Fruit fly (Drosophila melanogaster) whole organism, embryonic: Measurements from ENCODE around the gene REG.
A peak's percentile ranks its signal among the peaks of the same experiment; 100 is the strongest.

Experiments
- Blimp-1 ChIP-seq: fragments of 200-800 bp; sonication (Bioruptor generic); optimal IDR thresholded peaks from 3 replicates; lab custom pipeline; 2018; ENCODE audit warnings: missing biosample characterization, missing genetic modification characterization, mild to moderate bottlenecking, moderate library complexity, missing genetic modification reagents
- CG10431 ChIP-seq: fragments of 200-800 bp; sonication (Bioruptor generic); optimal IDR thresholded peaks from 3 replicates; lab custom pipeline; 2018; ENCODE audit warnings: missing biosample characterization, mild to moderate bottlenecking, missing genetic modification characterization
- CG10462 ChIP-seq: fragments of 200-800 bp; sonication (Bioruptor generic); optimal IDR thresholded peaks from 2 replicates; lab custom pipeline; 2016; ENCODE audit warnings: missing biosample characterization, missing genetic modification characterization
- CG10959 ChIP-seq: fragments of 200-800 bp; sonication (Bioruptor generic); IDR thresholded peaks from 2 replicates; pipeline ENCODE4 v1.3.6; 2022; ENCODE audit warnings: missing biosample characterization, missing genetic modification characterization
- CG11504 ChIP-seq: fragments of 200-800 bp; sonication (Bioruptor generic); optimal IDR thresholded peaks from 3 replicates; lab custom pipeline; 2019; ENCODE audit warnings: missing biosample characterization, mild to moderate bottlenecking, missing genetic modification characterization, moderate library complexity
- CG11560 ChIP-seq: fragments of 200-800 bp; sonication (Bioruptor generic); IDR thresholded peaks from 3 replicates; pipeline ENCODE4 v1.3.6; 2022; ENCODE audit warnings: missing biosample characterization, missing genetic modification characterization
- CG11695 ChIP-seq: fragments of 200-800 bp; sonication (Bioruptor generic); IDR thresholded peaks from 3 replicates; pipeline ENCODE4 v1.3.6; 2022; ENCODE audit warnings: missing biosample characterization, missing genetic modification characterization
- CG12219 ChIP-seq: fragments of 200-800 bp; sonication (Bioruptor generic); optimal IDR thresholded peaks from 3 replicates; lab custom pipeline; 2018; ENCODE audit warnings: missing biosample characterization, mild to moderate bottlenecking, missing genetic modification characterization
- CG12391 ChIP-seq: fragments of 200-800 bp; sonication (Bioruptor generic); optimal IDR thresholded peaks from 3 replicates; lab custom pipeline; 2018; ENCODE audit warnings: missing biosample characterization, mild to moderate bottlenecking, missing genetic modification characterization, moderate library complexity
- CG1602 ChIP-seq: fragments of 200-800 bp; sonication (Bioruptor generic); optimal IDR thresholded peaks from 3 replicates; lab custom pipeline; 2016; ENCODE audit warnings: missing biosample characterization, missing genetic modification characterization
- CG16815 ChIP-seq: fragments of 200-800 bp; sonication (Bioruptor generic); optimal IDR thresholded peaks from 3 replicates; lab custom pipeline; 2017; ENCODE audit warnings: missing biosample characterization, mild to moderate bottlenecking, missing genetic modification characterization
- CG17829 ChIP-seq: fragments of 200-800 bp; optimal IDR thresholded peaks from 2 replicates; lab custom pipeline; 2019; ENCODE audit warnings: missing biosample characterization, mild to moderate bottlenecking, missing genetic modification characterization, moderate library complexity
- CG30403 ChIP-seq: fragments of 200-800 bp; sonication (Bioruptor generic); optimal IDR thresholded peaks from 3 replicates; lab custom pipeline; 2016; ENCODE audit warnings: missing biosample characterization, missing genetic modification characterization
- CG31365 ChIP-seq: fragments of 200-800 bp; sonication (Bioruptor generic); optimal IDR thresholded peaks from 2 replicates; lab custom pipeline; 2018; ENCODE audit warnings: missing biosample characterization, mild to moderate bottlenecking, missing genetic modification characterization
- CG32772 ChIP-seq: fragments of 200-800 bp; sonication (Bioruptor generic); IDR thresholded peaks from 2 replicates; pipeline ENCODE4 v1.3.6; 2022; ENCODE audit warnings: missing biosample characterization, missing genetic modification characterization
- CG34376 ChIP-seq: fragments of 200-800 bp; sonication (Bioruptor generic); optimal IDR thresholded peaks from 2 replicates; lab custom pipeline; 2018; ENCODE audit warnings: missing biosample characterization, mild to moderate bottlenecking, missing genetic modification characterization
- CG4820 ChIP-seq: fragments of 200-800 bp; sonication (Bioruptor generic); optimal IDR thresholded peaks from 3 replicates; lab custom pipeline; 2016; ENCODE audit warnings: missing biosample characterization, missing genetic modification characterization
- CG6175 ChIP-seq: fragments of 200-800 bp; sonication (Bioruptor generic); IDR thresholded peaks from 3 replicates; pipeline ENCODE4 v1.3.6; 2022; ENCODE audit warnings: missing biosample characterization, missing genetic modification characterization
- CG6254 ChIP-seq: fragments of 200-800 bp; sonication (Bioruptor generic); optimal IDR thresholded peaks from 3 replicates; lab custom pipeline; 2017; ENCODE audit warnings: mild to moderate bottlenecking, missing biosample characterization, missing genetic modification reagents, missing genetic modification characterization
- CG6654 ChIP-seq: fragments of 200-800 bp; sonication (Bioruptor generic); optimal IDR thresholded peaks from 2 replicates; lab custom pipeline; 2017; ENCODE audit warnings: missing biosample characterization, mild to moderate bottlenecking, missing genetic modification characterization
- CG9932 ChIP-seq: fragments of 200-800 bp; sonication (Bioruptor generic); IDR thresholded peaks from 2 replicates; pipeline ENCODE4 v1.3.6; 2022; ENCODE audit warnings: missing biosample characterization, missing genetic modification characterization
- Chrac-16 ChIP-seq: fragments of 200-800 bp; sonication (Bioruptor generic); optimal IDR thresholded peaks from 3 replicates; lab custom pipeline; 2016; ENCODE audit warnings: missing biosample characterization, missing genetic modification characterization
- Dip2 ChIP-seq: fragments of 200-800 bp; sonication (Bioruptor generic); IDR thresholded peaks from 2 replicates; pipeline ENCODE4 v1.3.6; 2022; ENCODE audit warnings: missing biosample characterization, missing genetic modification characterization
- Fer1 ChIP-seq: fragments of 200-800 bp; sonication (Bioruptor generic); optimal IDR thresholded peaks from 2 replicates; lab custom pipeline; 2017; ENCODE audit warnings: missing biosample characterization, mild to moderate bottlenecking, missing genetic modification characterization
- Fer2 ChIP-seq: fragments of 200-800 bp; sonication (Bioruptor generic); optimal IDR thresholded peaks from 2 replicates; lab custom pipeline; 2018; ENCODE audit warnings: missing biosample characterization, mild to moderate bottlenecking, missing genetic modification characterization, moderate library complexity
- H15 ChIP-seq: fragments of 200-800 bp; sonication (Bioruptor generic); IDR thresholded peaks from 3 replicates; pipeline ENCODE4 v1.3.6; 2022; ENCODE audit warnings: missing biosample characterization, missing genetic modification characterization
- H2.0 ChIP-seq: fragments of 200-800 bp; sonication (Bioruptor generic); IDR thresholded peaks from 2 replicates; pipeline ENCODE4 v1.3.6; 2022; ENCODE audit warnings: missing biosample characterization, missing genetic modification characterization
- Kr ChIP-seq: fragments of 200-800 bp; sonication (Bioruptor generic); optimal IDR thresholded peaks from 2 replicates; lab custom pipeline; 2017; ENCODE audit warnings: missing biosample characterization, mild to moderate bottlenecking, missing genetic modification characterization
- MTF-1 ChIP-seq: fragments of 200-800 bp; sonication (Bioruptor generic); optimal IDR thresholded peaks from 2 replicates; lab custom pipeline; 2018; ENCODE audit warnings: missing biosample characterization, mild to moderate bottlenecking, missing genetic modification characterization, borderline replicate concordance
- NK7.1 ChIP-seq: fragments of 200-800 bp; sonication (Bioruptor generic); optimal IDR thresholded peaks from 3 replicates; lab custom pipeline; 2016; ENCODE audit warnings: missing biosample characterization, missing genetic modification characterization
- Ssrp ChIP-seq: fragments of 200-800 bp; sonication (Bioruptor generic); optimal IDR thresholded peaks from 2 replicates; lab custom pipeline; 2018; ENCODE audit warnings: missing biosample characterization, mild to moderate bottlenecking, missing genetic modification characterization, moderate library complexity
- Usf ChIP-seq: fragments of 200-800 bp; sonication (Bioruptor generic); optimal IDR thresholded peaks from 2 replicates; lab custom pipeline; 2017; ENCODE audit warnings: missing genotype, missing biosample characterization, missing genetic modification characterization
- amos ChIP-seq: fragments of 200-800 bp; sonication (Bioruptor generic); IDR thresholded peaks from 2 replicates; pipeline ENCODE4 v1.3.6; 2022; ENCODE audit warnings: missing biosample characterization, missing genetic modification characterization; ENCODE audit not compliant: partially characterized antibody
- ara ChIP-seq: fragments of 200-800 bp; sonication (Bioruptor generic); IDR thresholded peaks from 2 replicates; pipeline ENCODE4 v1.3.6; 2022; ENCODE audit warnings: missing biosample characterization, missing genetic modification characterization
- bsh ChIP-seq, 2 experiments: fragments of 200-800 bp; sonication (Bioruptor generic); optimal IDR thresholded peaks; 2 replicates each; lab custom pipeline; 2017 to 2018; ENCODE audit warnings: mild to moderate bottlenecking in 2 of 2, missing biosample characterization in 2 of 2, missing genetic modification characterization in 2 of 2, moderate library complexity in 1 of 2
- cas ChIP-seq: fragments of 200-800 bp; sonication (Bioruptor generic); IDR thresholded peaks from 2 replicates; pipeline ENCODE4 v1.3.6; 2022; ENCODE audit warnings: missing biosample characterization, missing genetic modification characterization
- chinmo ChIP-seq: fragments of 200-800 bp; sonication (Bioruptor generic); IDR thresholded peaks from 4 replicates; pipeline ENCODE4 v1.3.6; 2022; ENCODE audit warnings: missing biosample characterization, missing genetic modification characterization; ENCODE audit not compliant: partially characterized antibody
- ems ChIP-seq: fragments of 200-800 bp; sonication (Bioruptor generic); optimal IDR thresholded peaks from 3 replicates; lab custom pipeline; 2016; ENCODE audit warnings: missing biosample characterization, missing genetic modification characterization
- hbn ChIP-seq: fragments of 200-800 bp; sonication (Bioruptor generic); IDR thresholded peaks from 2 replicates; pipeline ENCODE4 v1.3.6; 2022; ENCODE audit warnings: missing biosample characterization, missing genetic modification characterization; ENCODE audit not compliant: partially characterized antibody
- inv ChIP-seq: fragments of 200-800 bp; sonication (Bioruptor generic); IDR thresholded peaks from 2 replicates; pipeline ENCODE4 v1.3.6; 2022; ENCODE audit warnings: missing biosample characterization, missing genetic modification characterization; ENCODE audit not compliant: partially characterized antibody
- kah ChIP-seq: fragments of 200-800 bp; sonication (Bioruptor generic); optimal IDR thresholded peaks from 2 replicates; lab custom pipeline; 2018; ENCODE audit warnings: missing biosample characterization, mild to moderate bottlenecking, missing genetic modification characterization
- mam ChIP-seq: fragments of 200-800 bp; sonication (Bioruptor generic); optimal IDR thresholded peaks from 3 replicates; lab custom pipeline; 2016; ENCODE audit warnings: missing biosample characterization, missing genetic modification characterization
- nom ChIP-seq: fragments of 200-800 bp; sonication (Bioruptor generic); optimal IDR thresholded peaks from 2 replicates; lab custom pipeline; 2017; ENCODE audit warnings: missing biosample characterization, missing genetic modification characterization, mild to moderate bottlenecking, moderate library complexity, missing genetic modification reagents
- salm ChIP-seq: fragments of 200-800 bp; sonication (Bioruptor generic); optimal IDR thresholded peaks from 2 replicates; lab custom pipeline; 2018; ENCODE audit warnings: missing biosample characterization, mild to moderate bottlenecking, missing genetic modification characterization
- so ChIP-seq: fragments of 200-800 bp; sonication (Bioruptor generic); IDR thresholded peaks from 3 replicates; pipeline ENCODE4 v1.3.6; 2022; ENCODE audit warnings: missing biosample characterization, missing genetic modification characterization
- stc ChIP-seq: fragments of 200-800 bp; sonication (Bioruptor generic); IDR thresholded peaks from 2 replicates; pipeline ENCODE4 v1.3.6; 2022; ENCODE audit warnings: missing biosample characterization, missing genetic modification characterization
- trh ChIP-seq: fragments of 200-800 bp; sonication (Bioruptor generic); optimal IDR thresholded peaks from 2 replicates; lab custom pipeline; 2016; ENCODE audit warnings: missing biosample characterization, missing genetic modification characterization
- ttk ChIP-seq: fragments of 200-800 bp; sonication (Bioruptor generic); IDR thresholded peaks from 2 replicates; pipeline ENCODE4 v2.1.2; 2022; ENCODE audit warnings: missing biosample characterization, missing genetic modification characterization
- wdn ChIP-seq: fragments of 200-800 bp; sonication (Bioruptor generic); IDR thresholded peaks from 2 replicates; pipeline ENCODE4 v1.3.6; 2022; ENCODE audit warnings: missing biosample characterization, missing genetic modification characterization
- zen ChIP-seq: fragments of 200-800 bp; sonication (Bioruptor generic); optimal IDR thresholded peaks from 3 replicates; lab custom pipeline; 2018; ENCODE audit warnings: missing biosample characterization, mild to moderate bottlenecking, missing genetic modification characterization, moderate library complexity
- zfh1 ChIP-seq: fragments of 200-800 bp; sonication (Bioruptor generic); IDR thresholded peaks from 3 replicates; pipeline ENCODE4 v1.3.6; 2022; ENCODE audit warnings: missing biosample characterization, missing genetic modification characterization

The REG gene

dm6 chrX:13221311-13221710 is 9.2 kb downstream of the REG start (continued):
- TF ChIP-seq CG10431 (GFP tag; lab: Kevin White, UChicago) (no peak), CG34376 (GFP tag; lab: Kevin White, UChicago) (no peak), CG10462 (no peak), Dip2 (GFP tag; lab: Robert Waterston, UW) (no peak), stc (no peak), CG11560 (tag; lab: Robert Waterston, UW) (no peak), CG1602 (no peak), CG12219 (GFP tag; lab: Kevin White, UChicago) (no peak), CG6175 (GFP tag; lab: Robert Waterston, UW) (no peak), CG10959 (GFP tag; lab: Robert Waterston, UW) (no peak), CG31365 (tag; lab: Kevin White, UChicago) (no peak), hbn (no peak), wdn (GFP tag; lab: Robert Waterston, UW) (no peak), ara (no peak), nom (GFP tag; lab: Kevin White, UChicago) (no peak), chinmo (0 out of 4 replicates have a peak, but pooled peaks have one; percentile 23), ttk (GFP tag; lab: Robert Waterston, UW) (0 out of 2 replicates have a peak, but pooled peaks have one; percentile 17), zfh1 (GFP tag; lab: Robert Waterston, UW) (0 out of 3 replicates have a peak, but pooled peaks have one; percentile 4), CG11504 (peak; percentile 13), mam (GFP tag; lab: Kevin White, UChicago) (no peak), zen (no peak), MTF-1 (no peak), Ssrp (tag; lab: Kevin White, UChicago) (peak; percentile 24), Fer1 (GFP tag; lab: Kevin White, UChicago) (no peak), ems (GFP tag; lab: Kevin White, UChicago) (no peak), CG11695 (GFP tag; lab: Robert Waterston, UW) (no peak), CG4820 (GFP tag; lab: Kevin White, UChicago) (no peak), salm (tag; lab: Kevin White, UChicago) (no peak), CG6254 (GFP tag; lab: Kevin White, UChicago) (peak; percentile 31), Blimp-1 (GFP tag; lab: Kevin White, UChicago) (peak; percentile 50), CG30403 (GFP tag; lab: Kevin White, UChicago) (no peak), Kr (no peak), cas (GFP tag; lab: Robert Waterston, UW) (no peak), H2.0 (GFP tag; lab: Robert Waterston, UW) (no peak), CG32772 (GFP tag; lab: Robert Waterston, UW) (no peak), amos (GFP tag; lab: Robert Waterston, UW) (no peak), bsh (GFP tag; optimal IDR thresholded peaks at IDR 0.05; lab: Kevin White, UChicago) (peak in 1 of 2 experiments; percentile 55), Usf (GFP tag; lab: Kevin White, UChicago) (no peak), CG16815 (GFP tag; lab: Kevin White, UChicago) (no peak), Chrac-16 (GFP tag; lab: Kevin White, UChicago) (no peak), CG9932 (GFP tag; lab: Robert Waterston, UW) (no peak), CG12391 (tag; lab: Kevin White, UChicago) (no peak), inv (GFP tag; lab: Robert Waterston, UW) (no peak), kah (no peak), H15 (no peak), CG17829 (tag; lab: Kevin White, UChicago) (peak; percentile 12), trh (GFP tag; lab: Kevin White, UChicago) (no peak), so (GFP tag; lab: Robert Waterston, UW) (no peak), Fer2 (tag; lab: Kevin White, UChicago) (no peak), NK7.1 (no peak), CG6654 (GFP tag; lab: Kevin White, UChicago) (no peak)
